ENCODE assay signal across 5 worm cellular contexts in genomic region chrII:5574925-5575324, ce11.
TF ChIP-seq lines count a peak whose summit lies in the region.

No protein-coding gene starts in this region.

TF ChIP-seq in whole organism, L1 larva, 84 proteins besides CTCF, POLR2A, EP300 and RAD21 (continues in another document):
- TF ChIP-seq nhr-20 (tag; optimal IDR thresholded peaks at IDR 0.05; lab: Kevin White, UChicago): peak; percentile 3
- TF ChIP-seq blmp-1 (tag; optimal IDR thresholded peaks at IDR 0.05; lab: Kevin White, UChicago): no peak
- TF ChIP-seq ceh-8 (GFP tag; optimal IDR thresholded peaks at IDR 0.05; lab: Kevin White, UChicago): no peak
- no peak for TF ChIP-seq sptf-1 (tag; optimal IDR thresholded peaks at IDR 0.05; lab: Kevin White, UChicago)
- no peak for TF ChIP-seq nhr-90 (tag; optimal IDR thresholded peaks at IDR 0.05; lab: Kevin White, UChicago; ENCODE audit: poor library complexity)
- TF ChIP-seq C16A3.4 (tag; optimal IDR thresholded peaks at IDR 0.05; lab: Kevin White, UChicago): no peak
- TF ChIP-seq efl-1 (optimal IDR thresholded peaks at IDR 0.05; lab: Kevin White, UChicago): no peak
- TF ChIP-seq efl-1 (GFP tag; optimal IDR thresholded peaks at IDR 0.05 in 1 of 2; lab: Kevin White, UChicago): no peak
- TF ChIP-seq nhr-19 (GFP tag; conservative IDR thresholded peaks at IDR 0.05; lab: Robert Waterston, UW): no peak
- TF ChIP-seq mdl-1 (tag; optimal IDR thresholded peaks at IDR 0.05; lab: Kevin White, UChicago): no peak
- peak; percentile 11 for TF ChIP-seq elt-2 (tag; optimal IDR thresholded peaks at IDR 0.05; lab: Kevin White, UChicago)
- peak; percentile 16 for TF ChIP-seq nhr-71 (tag; optimal IDR thresholded peaks at IDR 0.05; lab: Kevin White, UChicago)
- TF ChIP-seq rnt-1 (tag; optimal IDR thresholded peaks at IDR 0.05; lab: Kevin White, UChicago): no peak
- no peak for TF ChIP-seq egl-27 (tag; optimal IDR thresholded peaks at IDR 0.05; lab: Kevin White, UChicago)
- no peak for TF ChIP-seq isw-1 (GFP tag; IDR thresholded peaks at IDR 0.05; lab: Robert Waterston, UW)
- TF ChIP-seq nhr-237 (tag; optimal IDR thresholded peaks at IDR 0.05; lab: Kevin White, UChicago): no peak
- TF ChIP-seq fkh-4 (tag; optimal IDR thresholded peaks at IDR 0.05; lab: Kevin White, UChicago; ENCODE audit: borderline replicate concordance): no peak
- TF ChIP-seq xbp-1 (tag; optimal IDR thresholded peaks at IDR 0.05; lab: Kevin White, UChicago): no peak
- no peak for TF ChIP-seq sox-4 (tag; optimal IDR thresholded peaks at IDR 0.05; lab: Kevin White, UChicago)

TF ChIP-seq in whole organism, L2 larva, 48 proteins besides CTCF, POLR2A, EP300 and RAD21:
- TF ChIP-seq F13H6.1 (tag; optimal IDR thresholded peaks at IDR 0.05; lab: Kevin White, UChicago) (no peak), crh-2 (tag; optimal IDR thresholded peaks at IDR 0.05; lab: Kevin White, UChicago) (peak; percentile 10), unc-55 (GFP tag; optimal IDR thresholded peaks at IDR 0.05; lab: Kevin White, UChicago) (no peak), ama-1 (optimal IDR thresholded peaks at IDR 0.05; lab: Kevin White, UChicago) (peak; percentile 6), nhr-21 (tag; optimal IDR thresholded peaks at IDR 0.05; lab: Kevin White, UChicago) (peak; percentile 50), sma-3 (GFP tag; optimal IDR thresholded peaks at IDR 0.05; lab: Kevin White, UChicago) (peak; percentile 2), aly-2 (tag; optimal IDR thresholded peaks at IDR 0.05; lab: Kevin White, UChicago) (no peak), mab-5 (tag; optimal IDR thresholded peaks at IDR 0.05; lab: Kevin White, UChicago) (no peak), unc-39 (tag; optimal IDR thresholded peaks at IDR 0.05; lab: Kevin White, UChicago) (no peak)
TF ChIP-seq in whole organism, L2 larva: peak in this region for 4.

TF ChIP-seq in whole organism, L3 larva, 47 proteins besides CTCF, POLR2A, EP300 and RAD21:
- TF ChIP-seq pqm-1 (tag; optimal IDR thresholded peaks at IDR 0.05; lab: Kevin White, UChicago): no peak
- no peak for TF ChIP-seq unc-39 (tag; optimal IDR thresholded peaks at IDR 0.05; lab: Kevin White, UChicago)
- no peak for TF ChIP-seq daf-12 (tag; optimal IDR thresholded peaks at IDR 0.05; lab: Kevin White, UChicago)
- TF ChIP-seq nhr-67 (tag; optimal IDR thresholded peaks at IDR 0.05; lab: Kevin White, UChicago): no peak
- no peak for TF ChIP-seq nhr-12 (tag; optimal IDR thresholded peaks at IDR 0.05; lab: Kevin White, UChicago)
- TF ChIP-seq nhr-43 (tag; optimal IDR thresholded peaks at IDR 0.05; lab: Kevin White, UChicago; ENCODE audit: poor library complexity, severe bottlenecking): peak; percentile 13
- TF ChIP-seq tbx-2 (tag; optimal IDR thresholded peaks at IDR 0.05; lab: Kevin White, UChicago): no peak
- peak; percentile 26 for TF ChIP-seq elt-2 (tag; optimal IDR thresholded peaks at IDR 0.05; lab: Kevin White, UChicago)
- TF ChIP-seq aly-2 (tag; optimal IDR thresholded peaks at IDR 0.05; lab: Kevin White, UChicago): no peak
- no peak for TF ChIP-seq fos-1 (tag; optimal IDR thresholded peaks at IDR 0.05; lab: Kevin White, UChicago)
- TF ChIP-seq R02D3.7 (tag; optimal IDR thresholded peaks at IDR 0.05; lab: Kevin White, UChicago): no peak
- no peak for TF ChIP-seq elt-3 (tag; optimal IDR thresholded peaks at IDR 0.05; lab: Kevin White, UChicago)

TF ChIP-seq in whole organism, L4 larva, 104 proteins besides CTCF, POLR2A, EP300 and RAD21:
- TF ChIP-seq lsy-2 (tag; optimal IDR thresholded peaks at IDR 0.05; lab: Kevin White, UChicago) (peak in 1 of 2 experiments; percentile 30), aha-1 (tag; lab: Kevin White, UChicago) (peak; percentile 56), T20F7.1 (GFP tag; optimal IDR thresholded peaks at IDR 0.05; lab: Kevin White, UChicago) (peak; percentile 2), mdt-29 (GFP tag; IDR thresholded peaks at IDR 0.05; lab: Robert Waterston, UW) (0 out of 2 replicates have a peak, but pooled peaks have one; percentile 7), dmd-6 (GFP tag; IDR thresholded peaks at IDR 0.05; lab: Robert Waterston, UW) (peak; percentile 38), egl-43 (GFP tag; IDR thresholded peaks at IDR 0.05; lab: Robert Waterston, UW) (no peak), nhr-111 (GFP tag; optimal IDR thresholded peaks at IDR 0.05; lab: Kevin White, UChicago) (no peak), daf-16 (GFP tag; optimal IDR thresholded peaks at IDR 0.05; lab: Kevin White, UChicago) (peak in 1 of 2 experiments; percentile 24), daf-16 (tag; optimal IDR thresholded peaks at IDR 0.05; lab: Kevin White, UChicago) (no peak), mep-1 (tag; optimal IDR thresholded peaks at IDR 0.05; lab: Kevin White, UChicago) (peak; percentile 42), ctbp-1 (GFP tag; IDR thresholded peaks at IDR 0.05; lab: Robert Waterston, UW) (0 out of 2 replicates have a peak, but pooled peaks have one; percentile 15), lin-13 (GFP tag; optimal IDR thresholded peaks at IDR 0.05; lab: Kevin White, UChicago) (no peak), mxl-2 (GFP tag; conservative IDR thresholded peaks at IDR 0.05; lab: Robert Waterston, UW) (no peak), snpc-1.2 (GFP tag; IDR thresholded peaks at IDR 0.05; lab: Robert Waterston, UW) (no peak), tra-1 (GFP tag; IDR thresholded peaks at IDR 0.05; lab: Robert Waterston, UW) (peak; percentile 21; the same call in 1 of the 2 replicates), T26A8.4 (GFP tag; IDR thresholded peaks at IDR 0.05; lab: Robert Waterston, UW) (peak; percentile 60; the same call in 1 of the 2 replicates), Y75B8A.6 (GFP tag; IDR thresholded peaks at IDR 0.05; lab: Robert Waterston, UW) (0 out of 2 replicates have a peak, but pooled peaks have one; percentile 24), ZK546.5 (tag; optimal IDR thresholded peaks at IDR 0.05; lab: Kevin White, UChicago) (no peak), lin-38 (GFP tag; IDR thresholded peaks at IDR 0.05; lab: Robert Waterston, UW) (peak; percentile 28), zfp-3 (GFP tag; conservative IDR thresholded peaks at IDR 0.05; lab: Robert Waterston, UW) (peak; percentile 83; the same call in 1 of the 2 replicates), dve-1 (tag; optimal IDR thresholded peaks at IDR 0.05; lab: Kevin White, UChicago; ENCODE audit: insufficient read depth) (peak; percentile 17), zip-2 (tag; optimal IDR thresholded peaks at IDR 0.05; lab: Kevin White, UChicago) (peak; percentile 3), Y48G9A.11 (GFP tag; IDR thresholded peaks at IDR 0.05; lab: Robert Waterston, UW) (no peak), Y105C5A.15 (GFP tag; IDR thresholded peaks at IDR 0.05; lab: Robert Waterston, UW) (0 out of 2 replicates have a peak, but pooled peaks have one; percentile 32), unc-39 (tag; optimal IDR thresholded peaks at IDR 0.05; lab: Kevin White, UChicago) (no peak), nhr-102 (tag; optimal IDR thresholded peaks at IDR 0.05; lab: Kevin White, UChicago) (peak; percentile 64)

TF ChIP-seq in whole organism, young adult, 124 proteins besides CTCF, POLR2A, EP300 and RAD21 (continues in another document):
- TF ChIP-seq tlf-1 (GFP tag; optimal IDR thresholded peaks at IDR 0.05; lab: Kevin White, UChicago): no peak
- TF ChIP-seq C06A6.2 (GFP tag; conservative IDR thresholded peaks at IDR 0.05; lab: Robert Waterston, UW): 0 out of 2 replicates have a peak, but pooled peaks have one; percentile 26
- peak; percentile 81; the same call in 1 of the 2 replicates for TF ChIP-seq Y53G8AR.9 (GFP tag; conservative IDR thresholded peaks at IDR 0.05; lab: Robert Waterston, UW)
- 0 out of 2 replicates have a peak, but pooled peaks have one; percentile 2 for TF ChIP-seq hmg-20 (GFP tag; IDR thresholded peaks at IDR 0.05; lab: Robert Waterston, UW)
- peak; percentile 36; the same call in 1 of the 2 replicates for TF ChIP-seq pbrm-1 (GFP tag; IDR thresholded peaks at IDR 0.05; lab: Robert Waterston, UW)
- no peak for TF ChIP-seq C17E4.6 (GFP tag; IDR thresholded peaks at IDR 0.05; lab: Robert Waterston, UW)
- TF ChIP-seq B0261.1 (tag; optimal IDR thresholded peaks at IDR 0.05; lab: Kevin White, UChicago): no peak
- TF ChIP-seq K12H6.12 (tag; optimal IDR thresholded peaks at IDR 0.05; lab: Kevin White, UChicago): peak; percentile 20
- TF ChIP-seq snpc-1.3 (tag; optimal IDR thresholded peaks at IDR 0.05; lab: Kevin White, UChicago; ENCODE audit: insufficient read depth): no peak
- peak in 1 of 3 experiments; percentile 55 for TF ChIP-seq lin-35 (GFP tag; optimal IDR thresholded peaks at IDR 0.05; lab: Kevin White, UChicago)
- TF ChIP-seq sea-2 (GFP tag; IDR thresholded peaks at IDR 0.05; lab: Robert Waterston, UW): no peak
- peak; percentile 19; the same call in 1 of the 2 replicates for TF ChIP-seq hmg-1.2 (GFP tag; IDR thresholded peaks at IDR 0.05; lab: Robert Waterston, UW)
- peak; percentile 37; the same call in 1 of the 2 replicates for TF ChIP-seq lin-26 (GFP tag; IDR thresholded peaks at IDR 0.05; lab: Robert Waterston, UW)
- TF ChIP-seq madf-10 (tag; optimal IDR thresholded peaks at IDR 0.05; lab: Kevin White, UChicago): no peak
- TF ChIP-seq madf-6 (GFP tag; IDR thresholded peaks at IDR 0.05; lab: Robert Waterston, UW): peak; percentile 33
- TF ChIP-seq ekl-4 (GFP tag; IDR thresholded peaks at IDR 0.05; lab: Robert Waterston, UW): peak; percentile 73; the same call in 1 of the 2 replicates
- TF ChIP-seq unc-130 (GFP tag; optimal IDR thresholded peaks at IDR 0.05; lab: Kevin White, UChicago): no peak
- peak; percentile 6 for TF ChIP-seq lin-54 (GFP tag; optimal IDR thresholded peaks at IDR 0.05; lab: Kevin White, UChicago)
- 0 out of 2 replicates have a peak, but pooled peaks have one; percentile 47 for TF ChIP-seq bed-1 (GFP tag; IDR thresholded peaks at IDR 0.05; lab: Robert Waterston, UW)
- TF ChIP-seq gei-17 (GFP tag; optimal IDR thresholded peaks at IDR 0.05; lab: Kevin White, UChicago): peak; percentile 55
- TF ChIP-seq dox-1 (GFP tag; IDR thresholded peaks at IDR 0.05; lab: Robert Waterston, UW): peak; percentile 45; the same call in 1 of the 2 replicates
- peak; percentile 67; the same call in 1 of the 2 replicates for TF ChIP-seq madf-3 (GFP tag; IDR thresholded peaks at IDR 0.05; lab: Robert Waterston, UW)
- peak; percentile 67; the same call in 1 of the 2 replicates for TF ChIP-seq nfyb-1 (GFP tag; IDR thresholded peaks at IDR 0.05; lab: Robert Waterston, UW)
- TF ChIP-seq T26A5.8 (tag; optimal IDR thresholded peaks at IDR 0.05; lab: Kevin White, UChicago): no peak
- peak; percentile 80 for TF ChIP-seq B0336.3 (GFP tag; IDR thresholded peaks at IDR 0.05; lab: Robert Waterston, UW)
- no peak for TF ChIP-seq F49E8.2 (tag; optimal IDR thresholded peaks at IDR 0.05; lab: Kevin White, UChicago; ENCODE audit: insufficient read depth)
- TF ChIP-seq ama-1 (optimal IDR thresholded peaks at IDR 0.05; lab: Kevin White, UChicago): peak; percentile 33
- TF ChIP-seq ama-1 (GFP tag; optimal IDR thresholded peaks at IDR 0.05; lab: Kevin White, UChicago): no peak
- no peak for TF ChIP-seq cebp-1 (GFP tag; IDR thresholded peaks at IDR 0.05; lab: Robert Waterston, UW)
- peak; percentile 40 for TF ChIP-seq cebp-1 (tag; optimal IDR thresholded peaks at IDR 0.05; lab: Kevin White, UChicago)
- peak; percentile 78; the same call in 1 of the 2 replicates for TF ChIP-seq Y56A3A.18 (GFP tag; IDR thresholded peaks at IDR 0.05; lab: Robert Waterston, UW)
